Fruit fly (Drosophila melanogaster) whole organism, prepupa: ENCODE measurements around the gene Hasp.

ENCODE experiments used
- CG10669 ChIP-seq: fragments of 200-800 bp; sonication (Bioruptor generic); optimal IDR thresholded peaks from 3 replicates; lab custom pipeline; 2018; ENCODE audit warnings: missing biosample characterization, mild to moderate bottlenecking, missing genetic modification characterization, moderate library complexity
- CG11762 ChIP-seq: fragments of 200-800 bp; sonication (Bioruptor generic); optimal IDR thresholded peaks from 3 replicates; lab custom pipeline; 2016; ENCODE audit warnings: missing biosample characterization, missing genetic modification characterization; ENCODE audit not compliant: insufficient read depth
- CG11902 ChIP-seq: fragments of 200-800 bp; sonication (Bioruptor generic); optimal IDR thresholded peaks from 3 replicates; lab custom pipeline; 2016; ENCODE audit warnings: missing biosample characterization, missing genetic modification characterization
- CG3032 ChIP-seq: fragments of 200-800 bp; optimal IDR thresholded peaks from 2 replicates; lab custom pipeline; 2019; ENCODE audit warnings: missing biosample characterization, mild to moderate bottlenecking, missing genetic modification characterization, moderate library complexity
- CG31627 ChIP-seq: fragments of 200-800 bp; sonication (Bioruptor generic); optimal IDR thresholded peaks from 3 replicates; lab custom pipeline; 2016; ENCODE audit warnings: missing biosample characterization, missing genetic modification characterization
- CG3919 ChIP-seq: fragments of 200-800 bp; sonication (Bioruptor generic); optimal IDR thresholded peaks from 3 replicates; lab custom pipeline; 2016; ENCODE audit warnings: missing biosample characterization, missing genetic modification characterization
- CG4318 ChIP-seq: fragments of 200-800 bp; sonication (Bioruptor generic); optimal IDR thresholded peaks from 3 replicates; lab custom pipeline; 2017; ENCODE audit warnings: missing biosample characterization, mild to moderate bottlenecking, missing genetic modification characterization
- CG6163 ChIP-seq: fragments of 200-800 bp; sonication (Bioruptor generic); IDR thresholded peaks from 3 replicates; pipeline ENCODE4 v1.3.6; 2022; ENCODE audit warnings: missing biosample characterization, missing genetic modification characterization
- CG6792 ChIP-seq: fragments of 200-800 bp; sonication (Bioruptor generic); optimal IDR thresholded peaks from 3 replicates; lab custom pipeline; 2016; ENCODE audit warnings: missing biosample characterization, missing genetic modification characterization
- CG6854 ChIP-seq: fragments of 200-800 bp; sonication (Bioruptor generic); optimal IDR thresholded peaks from 2 replicates; lab custom pipeline; 2017; ENCODE audit warnings: missing biosample characterization, mild to moderate bottlenecking, missing genetic modification characterization
- CG7368 ChIP-seq: fragments of 200-800 bp; sonication (Bioruptor generic); optimal IDR thresholded peaks from 3 replicates; lab custom pipeline; 2016; ENCODE audit warnings: missing biosample characterization, missing genetic modification characterization
- CG8632 ChIP-seq: fragments of 200-800 bp; sonication (Bioruptor generic); optimal IDR thresholded peaks from 3 replicates; lab custom pipeline; 2016; ENCODE audit warnings: missing biosample characterization, missing genetic modification characterization
- Eip78C ChIP-seq: fragments of 200-800 bp; sonication (Bioruptor generic); peaks from one replicate; lab custom pipeline; 2016; ENCODE audit warnings: missing biosample characterization, missing genetic modification characterization
- Eip93F ChIP-seq: fragments of 200-800 bp; sonication (Bioruptor generic); optimal IDR thresholded peaks from 2 replicates; lab custom pipeline; 2016; ENCODE audit warnings: missing biosample characterization, mild to moderate bottlenecking, missing genetic modification characterization
- Ets21C ChIP-seq: fragments of 200-800 bp; sonication (Bioruptor generic); optimal IDR thresholded peaks from 3 replicates; lab custom pipeline; 2016; ENCODE audit warnings: missing biosample characterization, missing genetic modification characterization
- Ets96B ChIP-seq: fragments of 200-800 bp; optimal IDR thresholded peaks from 2 replicates; lab custom pipeline; 2019; ENCODE audit warnings: missing biosample characterization, mild to moderate bottlenecking, missing genetic modification characterization, moderate library complexity
- Hr38 ChIP-seq: sonication (Bioruptor generic); optimal IDR thresholded peaks from 2 replicates; lab custom pipeline; 2016; ENCODE audit warnings: missing biosample characterization, missing genetic modification characterization
- Hr39 ChIP-seq: fragments of 200-800 bp; sonication (Bioruptor generic); optimal IDR thresholded peaks from 2 replicates; lab custom pipeline; 2016; ENCODE audit warnings: missing biosample characterization, missing genetic modification characterization
- Lpt ChIP-seq: fragments of 200-800 bp; sonication (Bioruptor generic); optimal IDR thresholded peaks from 3 replicates; lab custom pipeline; 2016; ENCODE audit warnings: missing biosample characterization, missing genetic modification characterization
- Met ChIP-seq: fragments of 200-800 bp; sonication (Bioruptor generic); optimal IDR thresholded peaks from 3 replicates; lab custom pipeline; 2016; ENCODE audit warnings: missing biosample characterization, missing genetic modification characterization
- OdsH ChIP-seq: fragments of 200-800 bp; sonication (Bioruptor generic); optimal IDR thresholded peaks from 3 replicates; lab custom pipeline; 2016; ENCODE audit warnings: missing biosample characterization, missing genetic modification characterization
- Sox102F ChIP-seq: fragments of 200-800 bp; sonication (Bioruptor generic); optimal IDR thresholded peaks from 2 replicates; lab custom pipeline; 2016; ENCODE audit warnings: missing biosample characterization, mild to moderate bottlenecking, missing genetic modification characterization
- Sox14 ChIP-seq: fragments of 200-800 bp; sonication (Bioruptor generic); optimal IDR thresholded peaks from 3 replicates; lab custom pipeline; 2016; ENCODE audit warnings: missing biosample characterization, missing genetic modification characterization
- achi ChIP-seq: fragments of 200-800 bp; sonication (Bioruptor generic); optimal IDR thresholded peaks from 3 replicates; lab custom pipeline; 2016; ENCODE audit warnings: missing biosample characterization, missing genetic modification characterization
- acj6 ChIP-seq: fragments of 200-800 bp; sonication (Bioruptor generic); optimal IDR thresholded peaks from 3 replicates; lab custom pipeline; 2016; ENCODE audit warnings: missing biosample characterization, missing genetic modification characterization
- cyc ChIP-seq: fragments of 200-800 bp; sonication (Bioruptor generic); optimal IDR thresholded peaks from 3 replicates; lab custom pipeline; 2016; ENCODE audit warnings: missing biosample characterization, missing genetic modification characterization
- dac ChIP-seq: fragments of 200-800 bp; sonication (Bioruptor generic); optimal IDR thresholded peaks from 2 replicates; lab custom pipeline; 2017; ENCODE audit warnings: missing biosample characterization, mild to moderate bottlenecking, missing genetic modification characterization
- eg ChIP-seq: fragments of 200-800 bp; sonication (Bioruptor generic); IDR thresholded peaks from 3 replicates; pipeline ENCODE4 v1.3.6; 2022; ENCODE audit warnings: missing biosample characterization, missing genetic modification characterization
- esn ChIP-seq: fragments of 200-800 bp; sonication (Bioruptor generic); optimal IDR thresholded peaks from 2 replicates; lab custom pipeline; 2016; ENCODE audit warnings: missing biosample characterization, mild to moderate bottlenecking, missing genetic modification characterization, moderate library complexity
- fd59A ChIP-seq: fragments of 200-800 bp; sonication (Bioruptor generic); optimal IDR thresholded peaks from 2 replicates; lab custom pipeline; 2017; ENCODE audit warnings: missing biosample characterization, mild to moderate bottlenecking, missing genetic modification characterization, missing genetic modification reagents
- fd85E ChIP-seq: fragments of 200-800 bp; sonication (Bioruptor generic); optimal IDR thresholded peaks from 3 replicates; lab custom pipeline; 2016; ENCODE audit warnings: missing biosample characterization, missing genetic modification characterization
- fkh ChIP-seq: fragments of 200-800 bp; sonication (Bioruptor generic); optimal IDR thresholded peaks from 3 replicates; lab custom pipeline; 2017; ENCODE audit warnings: missing biosample characterization, mild to moderate bottlenecking, missing genetic modification characterization, moderate library complexity
- pdm3 ChIP-seq: fragments of 200-800 bp; sonication (Bioruptor generic); optimal IDR thresholded peaks from 3 replicates; lab custom pipeline; 2016; ENCODE audit warnings: missing biosample characterization, missing genetic modification characterization
- salr ChIP-seq, 2 experiments: fragments of 200-800 bp; sonication (Bioruptor generic); optimal IDR thresholded peaks; 3 replicates each; lab custom pipeline; 2016 to 2018; ENCODE audit warnings: missing biosample characterization in 2 of 2, missing genetic modification characterization in 2 of 2, mild to moderate bottlenecking in 1 of 2
- spab ChIP-seq: fragments of 200-800 bp; sonication (Bioruptor generic); optimal IDR thresholded peaks from 2 replicates; lab custom pipeline; 2017; ENCODE audit warnings: missing biosample characterization, mild to moderate bottlenecking, missing genetic modification characterization, missing genetic modification reagents
- svp ChIP-seq: fragments of 200-800 bp; sonication (Bioruptor generic); peaks from one replicate; lab custom pipeline; 2016; ENCODE audit warnings: missing biosample characterization, missing genetic modification characterization
- topi ChIP-seq: fragments of 200-800 bp; sonication (Bioruptor generic); optimal IDR thresholded peaks from 3 replicates; lab custom pipeline; 2016; ENCODE audit warnings: missing biosample characterization, missing genetic modification characterization
- vri ChIP-seq: fragments of 200-800 bp; sonication (Bioruptor generic); optimal IDR thresholded peaks from 3 replicates; lab custom pipeline; 2016; ENCODE audit warnings: missing biosample characterization, mild to moderate bottlenecking, missing genetic modification characterization

Gene Hasp

dm6 chr2L:19537779-19538456 is 20.9 kb upstream of the Hasp start, which contains the start of gene CG13082 (continued):
- peak; percentile 96 for TF ChIP-seq topi
- no peak for TF ChIP-seq fkh
- TF ChIP-seq CG11902 (GFP tag; lab: Kevin White, UChicago), result peak; percentile 81
- peak; percentile 96 for TF ChIP-seq cyc (GFP tag; lab: Kevin White, UChicago)
- no peak for TF ChIP-seq Hr38 (GFP tag; lab: Kevin White, UChicago)
- peak; percentile 87 for TF ChIP-seq CG4318 (GFP tag; lab: Kevin White, UChicago)
- TF ChIP-seq esn (GFP tag; lab: Kevin White, UChicago), result peak; percentile 97
- TF ChIP-seq CG31627 (GFP tag; lab: Kevin White, UChicago), result peak; percentile 96
- peak; percentile 93 for TF ChIP-seq CG6792 (GFP tag; lab: Kevin White, UChicago)
- TF ChIP-seq Eip93F (GFP tag; lab: Kevin White, UChicago), result peak; percentile 94
- peak; percentile 97 for TF ChIP-seq Met
- peak; percentile 94 for TF ChIP-seq CG3919 (GFP tag; lab: Kevin White, UChicago)
- TF ChIP-seq spab (GFP tag; lab: Kevin White, UChicago), result peak; percentile 63
- peak; percentile 83 for TF ChIP-seq vri (GFP tag; lab: Kevin White, UChicago)
- TF ChIP-seq Lpt (GFP tag; lab: Kevin White, UChicago), result peak; percentile 88
- peak; percentile 88 for TF ChIP-seq pdm3 (GFP tag; lab: Kevin White, UChicago)
- TF ChIP-seq achi, result peak; percentile 92
- peak; percentile 89 for TF ChIP-seq OdsH (GFP tag; lab: Kevin White, UChicago)
- peak; percentile 88 for TF ChIP-seq CG11762 (GFP tag; lab: Kevin White, UChicago)
- TF ChIP-seq CG7368, result peak; percentile 67
- TF ChIP-seq Hr39 (GFP tag; lab: Kevin White, UChicago), result peak; percentile 96
- peak; percentile 93 for TF ChIP-seq acj6 (GFP tag; lab: Kevin White, UChicago)
- peak; percentile 81 for TF ChIP-seq dac (GFP tag; lab: Kevin White, UChicago)
- TF ChIP-seq CG8632, result peak; percentile 87
- peak; percentile 62 for TF ChIP-seq fd85E (GFP tag; lab: Kevin White, UChicago)
- TF ChIP-seq Ets96B (tag; lab: Kevin White, UChicago), result peak; percentile 76
- TF ChIP-seq CG3032 (tag; lab: Kevin White, UChicago), result peak; percentile 76
- peak; percentile 95 for TF ChIP-seq Sox102F (GFP tag; lab: Kevin White, UChicago)
- peak; percentile 24 to 89 for TF ChIP-seq salr (GFP tag; optimal IDR thresholded peaks at IDR 0.05; lab: Kevin White, UChicago)
- peak; percentile 95 for TF ChIP-seq Sox14
- peak; percentile 72 for TF ChIP-seq eg (GFP tag; lab: Robert Waterston, UW)
- TF ChIP-seq fd59A (GFP tag; lab: Kevin White, UChicago), result peak; percentile 67
- TF ChIP-seq CG6163 (GFP tag; lab: Robert Waterston, UW), result peak; percentile 87

DNA sequence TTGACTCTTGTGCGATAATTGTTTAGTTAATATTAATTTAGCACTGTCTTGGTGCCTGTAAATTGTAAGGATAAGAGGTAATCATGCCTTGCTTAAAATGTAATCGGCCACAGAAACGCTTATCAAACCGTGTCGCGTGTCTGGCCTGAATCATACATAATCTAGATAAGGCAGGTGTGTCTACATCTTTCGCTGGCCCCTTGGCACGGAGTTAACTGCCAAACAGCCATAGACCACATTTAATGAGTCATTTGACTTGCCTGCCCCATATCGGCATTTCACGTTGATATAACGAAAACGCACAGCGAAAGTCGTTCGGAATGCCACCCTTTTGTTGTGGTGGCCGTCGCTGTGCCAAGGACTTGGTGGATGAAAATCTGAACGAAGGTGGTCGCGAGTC is 18.2 kb upstream of the Hasp start, which contains the start of gene CG31697:
Gene CG31697, plus strand, starts transcription at position 215 of the 400 bp plus-strand sequence.
- TF ChIP-seq eg (GFP tag; lab: Robert Waterston, UW), result no peak
- TF ChIP-seq CG6854 (GFP tag; lab: Kevin White, UChicago), result no peak
- TF ChIP-seq Ets21C, result no peak
- TF ChIP-seq vri (GFP tag; lab: Kevin White, UChicago), result peak; percentile 77
- peak; percentile 26 for TF ChIP-seq svp (GFP tag; lab: Kevin White, UChicago)
- no peak for TF ChIP-seq salr (GFP tag; optimal IDR thresholded peaks at IDR 0.05; lab: Kevin White, UChicago)
- no peak for TF ChIP-seq CG8632
- TF ChIP-seq CG10669 (GFP tag; lab: Kevin White, UChicago), result no peak
- peak; percentile 5 for TF ChIP-seq Eip78C
- no peak for TF ChIP-seq CG6163 (GFP tag; lab: Robert Waterston, UW)
- no peak for TF ChIP-seq fd59A (GFP tag; lab: Kevin White, UChicago)
- no peak for TF ChIP-seq CG31627 (GFP tag; lab: Kevin White, UChicago)
- TF ChIP-seq, all 60 proteins: peak for 3
